Worm (Caenorhabditis elegans): Measurements from ENCODE around the gene dhhc-13.

ce11 chrIV:5962219-5962945, 45.3 kb downstream of the dhhc-13 start, which contains the start of gene K02B2.6:
- TF ChIP-seq hlh-1 (tag; optimal IDR thresholded peaks at IDR 0.05) (no peak), sem-2 (GFP tag; optimal IDR thresholded peaks at IDR 0.05) (no peak), mep-1 (tag; optimal IDR thresholded peaks at IDR 0.05) (no peak), pha-4 (tag; optimal IDR thresholded peaks at IDR 0.05) (no peak), nhr-76 (tag; optimal IDR thresholded peaks at IDR 0.05) (no peak), elt-3 (tag; optimal IDR thresholded peaks at IDR 0.05) (no peak), bed-3 (GFP tag; optimal IDR thresholded peaks at IDR 0.05) (no peak), ces-1 (GFP tag; optimal IDR thresholded peaks at IDR 0.05) (no peak), tbx-8 (GFP tag; optimal IDR thresholded peaks at IDR 0.05) (no peak)
